Worm (Caenorhabditis elegans) whole organism, mixed stage, embryonic: ENCODE measurements around the gene K05F6.10.

Source experiments
- blmp-1 ChIP-seq: fragments of 150-350 bp; optimal IDR thresholded peaks from 2 replicates; lab custom pipeline; 2014; ENCODE audit warnings: missing biosample characterization, missing genetic modification characterization
- ces-1 ChIP-seq: fragments of 150-350 bp; optimal IDR thresholded peaks from 2 replicates; lab custom pipeline; 2014; ENCODE audit warnings: missing biosample characterization, missing genetic modification reagents, missing genetic modification characterization
- elt-3 ChIP-seq: fragments of 150-350 bp; optimal IDR thresholded peaks from 2 replicates; lab custom pipeline; 2014; ENCODE audit warnings: missing biosample characterization, missing genetic modification characterization
- lsy-2 ChIP-seq: fragments of 150-350 bp; optimal IDR thresholded peaks from 2 replicates; lab custom pipeline; 2014; ENCODE audit warnings: missing biosample characterization, missing genetic modification characterization
- nhr-2 ChIP-seq: fragments of 150-350 bp; optimal IDR thresholded peaks from 2 replicates; lab custom pipeline; 2014; ENCODE audit warnings: missing biosample characterization, missing genetic modification characterization
- nhr-237 ChIP-seq: fragments of 150-350 bp; optimal IDR thresholded peaks from 2 replicates; lab custom pipeline; 2014; ENCODE audit warnings: missing biosample characterization, missing genetic modification characterization
- pha-4 ChIP-seq: fragments of 150-350 bp; optimal IDR thresholded peaks from 2 replicates; lab custom pipeline; 2018; ENCODE audit warnings: missing biosample characterization, missing genetic modification reagents, missing genetic modification characterization
- snpc-4 ChIP-seq: fragments of 150-350 bp; optimal IDR thresholded peaks from 2 replicates; lab custom pipeline; 2014; ENCODE audit warnings: missing biosample characterization, missing genetic modification characterization
- unc-120 ChIP-seq: sonication (generic microtip); optimal IDR thresholded peaks from 2 replicates; lab custom pipeline; 2017; ENCODE audit warnings: missing genetic modification characterization, missing compliant biosample characterization; ENCODE audit not compliant: poor library complexity, severe bottlenecking
- unc-62 ChIP-seq: fragments of 150-350 bp; optimal IDR thresholded peaks from 2 replicates; lab custom pipeline; 2014; ENCODE audit warnings: missing biosample characterization, missing genetic modification reagents, missing genetic modification characterization
- ztf-11 ChIP-seq: fragments of 150-350 bp; optimal IDR thresholded peaks from 2 replicates; lab custom pipeline; 2014; ENCODE audit warnings: missing biosample characterization, missing genetic modification characterization

- no peak for TF ChIP-seq nhr-2 (tag; lab: Kevin White, UChicago)
- TF ChIP-seq nhr-237 (tag; lab: Kevin White, UChicago): no peak
- TF ChIP-seq ztf-11: no peak
- TF ChIP-seq unc-62: no peak
- no peak for TF ChIP-seq lsy-2 (tag; lab: Kevin White, UChicago)
- no peak for TF ChIP-seq unc-120
- TF ChIP-seq snpc-4 (tag; lab: Kevin White, UChicago): no peak
- TF ChIP-seq pha-4 (tag; lab: Kevin White, UChicago): no peak
- no peak for TF ChIP-seq elt-3 (tag; lab: Kevin White, UChicago)
- TF ChIP-seq ces-1 (GFP tag; lab: Kevin White, UChicago): no peak
- no peak for TF ChIP-seq blmp-1 (tag; lab: Kevin White, UChicago)
Observed at ce11 chrII:1613972-1614371, 38.0 kb upstream of the K05F6.10 start, which contains the start of gene fbxa-164.
